Fruit fly (Drosophila melanogaster) whole organism: ENCODE data around the gene CG1951.

Experiments
- CG8478 ChIP-seq: fragments of >200 bp; optimal IDR thresholded peaks from 2 replicates; lab custom pipeline; 2018; ENCODE audit warnings: inconsistent platforms
- Dll ChIP-seq: fragments of >200 bp; optimal IDR thresholded peaks from 2 replicates; lab custom pipeline; 2017
- EcR ChIP-seq, 2 experiments: fragments of >200 bp; optimal IDR thresholded peaks; 2 replicates each; lab custom pipeline; 2017; ENCODE audit warnings: missing biosample characterization in 2 of 2, missing genetic modification characterization in 2 of 2, missing genetic modification reagents in 2 of 2
- pan ChIP-seq: fragments of >200 bp; optimal IDR thresholded peaks from 2 replicates; lab custom pipeline; 2017
- psq ChIP-seq: fragments of >200 bp; optimal IDR thresholded peaks from 2 replicates; lab custom pipeline; 2017
- usp ChIP-seq: fragments of >200 bp; optimal IDR thresholded peaks from 2 replicates; lab custom pipeline; 2017; ENCODE audit warnings: missing biosample characterization, missing genetic modification characterization, mixed read lengths

CG1951 gene

DNA sequence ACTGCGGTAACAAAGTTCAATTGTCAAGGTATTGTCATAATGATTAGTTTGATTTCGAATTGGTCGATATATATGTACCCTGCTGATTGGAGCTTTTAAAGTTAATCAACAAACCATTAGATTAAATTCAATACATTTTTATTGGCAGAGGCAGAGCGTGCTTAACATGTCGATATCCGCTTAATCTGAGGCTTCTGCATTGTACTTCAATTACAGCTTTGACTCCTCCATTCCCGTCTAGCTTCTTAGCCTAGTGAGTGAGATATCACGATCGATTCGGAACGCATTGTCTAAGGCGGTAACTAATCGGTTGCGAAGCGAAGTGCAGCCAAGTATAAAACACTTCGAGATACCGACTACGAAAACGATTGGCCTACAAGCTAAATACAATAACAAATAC lies 5.5 kb downstream of the CG1951 start, which contains the start of gene Ssl2:
Gene Ssl2, minus strand, starts transcription at position 101 of the 400 bp plus-strand sequence.
- no peak for TF ChIP-seq EcR (GFP tag; optimal IDR thresholded peaks at IDR 0.05; lab: Kevin White, UChicago)
- TF ChIP-seq CG8478 (lab: Kevin White, UChicago): no peak
- no peak for TF ChIP-seq usp
- no peak for TF ChIP-seq pan (lab: Kevin White, UChicago)
- TF ChIP-seq Dll (lab: Kevin White, UChicago): no peak
- no peak for TF ChIP-seq psq (lab: Kevin White, UChicago)

DNA sequence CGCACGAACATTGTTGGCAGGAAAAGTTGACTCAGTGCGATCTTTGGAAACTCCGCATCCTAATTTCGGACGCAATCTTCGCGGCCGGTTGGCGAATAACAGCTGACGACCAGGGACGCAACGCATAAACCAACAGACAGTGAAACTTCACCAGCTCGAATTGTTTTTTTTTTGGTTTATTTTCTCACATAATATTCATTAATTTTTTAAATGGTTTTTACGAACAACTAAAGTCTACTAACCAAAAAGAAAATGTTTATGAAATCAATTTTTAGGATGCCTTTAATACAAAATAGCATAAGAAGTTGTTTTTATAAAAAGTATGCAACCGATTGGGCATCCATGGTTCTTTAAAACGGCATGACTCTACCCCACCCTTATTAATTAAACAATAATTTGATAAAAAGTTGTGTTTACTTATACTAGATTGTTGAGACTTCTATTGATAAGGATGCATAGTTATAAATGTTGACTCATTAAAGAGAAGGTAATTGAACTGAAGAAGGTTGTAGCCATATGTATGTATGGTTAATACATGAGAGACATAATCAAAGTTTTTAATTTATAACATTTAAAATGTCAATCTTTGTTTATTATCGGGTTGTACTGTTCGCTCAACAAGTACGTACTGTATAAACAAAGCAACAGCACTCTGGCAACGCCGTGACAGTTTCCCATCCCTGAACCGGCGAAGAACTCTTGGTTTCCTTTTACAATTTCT lies 7.0 kb downstream of the CG1951 start, which contains the start of the genes beta4GalNAcTB and Cpsf100:
Gene beta4GalNAcTB, minus strand, starts transcription at position 100 of the 721 bp plus-strand sequence.
Gene Cpsf100, plus strand, starts transcription at position 665 of the 721 bp plus-strand sequence.
- TF ChIP-seq usp (no peak), pan (lab: Kevin White, UChicago) (no peak), Dll (lab: Kevin White, UChicago) (no peak)

DNA sequence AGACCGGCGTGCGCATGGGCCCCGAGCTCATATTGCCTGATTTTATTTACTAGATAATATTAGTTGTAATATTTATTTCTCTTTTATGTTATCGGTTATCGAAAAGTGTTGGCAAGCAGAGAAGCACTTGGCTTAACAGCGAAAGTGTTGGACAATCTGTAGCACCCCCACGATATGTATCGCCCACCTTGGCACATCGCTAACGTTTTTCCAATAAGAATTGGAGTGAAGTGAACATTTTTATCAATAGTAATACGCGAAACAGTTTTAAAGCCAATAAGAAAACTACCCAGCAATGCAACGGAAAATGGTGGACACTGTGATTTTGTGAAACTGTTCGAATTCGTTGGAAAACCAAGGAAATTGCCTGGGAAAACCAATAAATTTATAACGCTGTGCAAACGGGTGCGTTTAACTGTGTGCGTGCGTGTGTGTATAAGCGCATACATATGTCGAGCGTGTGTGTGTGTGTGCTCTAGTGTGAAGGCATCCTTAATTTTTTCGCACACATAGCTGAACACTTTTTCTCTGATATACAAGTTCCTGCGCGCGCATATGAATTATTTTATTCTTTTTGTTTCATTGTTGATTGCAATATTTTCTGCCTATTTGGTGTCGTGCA lies 12.0 kb downstream of the CG1951 start, which contains the start of the genes Slu7 and Pkc98E:
Gene Slu7, minus strand, starts transcription at position 112 of the 622 bp plus-strand sequence.
Gene Pkc98E, plus strand, starts transcription at position 197 of the 622 bp plus-strand sequence.
- TF ChIP-seq Dll (lab: Kevin White, UChicago): no peak
- TF ChIP-seq usp: no peak
- TF ChIP-seq CG8478 (lab: Kevin White, UChicago): peak; percentile 46

DNA sequence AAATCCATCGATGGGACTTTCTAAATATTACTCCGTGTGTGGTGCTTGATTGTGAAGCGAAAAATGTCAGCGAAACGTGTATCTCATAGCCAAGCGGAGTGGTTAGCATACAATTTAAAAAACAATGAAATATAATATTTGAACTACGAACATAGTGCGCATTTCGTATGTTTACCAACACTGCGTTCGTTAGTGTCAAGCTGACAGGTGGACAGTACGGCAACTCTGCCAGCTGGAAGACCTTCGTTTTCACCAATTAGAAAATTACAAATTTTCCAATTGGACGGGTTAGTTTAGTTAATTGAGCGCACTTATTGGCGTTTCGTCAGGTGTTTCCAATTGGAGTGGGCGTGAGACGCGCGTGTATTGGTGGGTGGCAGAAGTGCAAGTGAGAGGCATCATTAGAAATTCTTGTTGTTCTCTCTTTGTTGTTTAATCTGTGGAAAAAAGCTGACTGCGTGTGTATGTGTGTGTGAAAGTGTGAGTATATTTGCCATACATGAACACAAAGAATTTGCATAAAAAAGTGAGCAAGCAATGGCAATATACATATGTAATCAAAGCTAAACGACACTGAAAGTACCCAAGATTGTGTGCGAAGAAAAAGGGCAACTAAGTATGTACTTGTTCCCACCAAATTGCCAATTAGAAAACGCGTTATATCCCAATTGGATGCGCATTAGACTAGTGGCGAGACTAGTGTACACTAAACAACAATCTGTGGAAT lies 12.8 kb downstream of the CG1951 start:
- TF ChIP-seq EcR (GFP tag; optimal IDR thresholded peaks at IDR 0.05; lab: Kevin White, UChicago) (no peak), usp (no peak)

DNA sequence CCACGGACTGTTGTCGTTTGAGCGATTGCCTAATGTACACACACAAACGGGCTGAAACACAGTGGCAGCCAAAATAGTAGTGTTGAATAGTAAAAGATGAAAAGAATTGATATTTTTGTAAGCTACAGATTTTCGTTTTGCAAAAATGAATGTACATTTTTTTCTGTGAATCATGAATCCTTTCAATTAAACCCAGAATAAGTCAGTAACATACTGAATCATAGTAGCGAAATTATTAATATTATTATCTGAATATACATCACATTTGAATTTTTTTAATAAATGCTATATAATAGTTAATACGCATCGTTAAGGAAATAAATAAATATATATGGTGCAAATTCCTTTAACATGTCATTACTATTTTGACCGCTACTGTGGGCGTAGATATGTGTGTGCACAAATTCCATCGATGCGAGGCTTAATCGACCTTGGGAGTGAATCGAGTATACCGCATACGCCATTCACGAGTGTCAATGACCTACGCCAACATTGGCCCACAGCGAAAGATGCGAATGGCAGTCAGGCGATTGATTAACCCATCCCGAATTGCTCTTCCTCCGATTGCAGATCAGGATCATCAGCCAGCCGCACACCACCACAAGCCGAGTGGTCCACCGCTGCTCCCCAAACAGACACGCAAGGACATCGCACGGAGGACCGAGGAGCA lies 13.6 kb downstream of the CG1951 start:
- no peak for TF ChIP-seq Dll (lab: Kevin White, UChicago)
- TF ChIP-seq psq (lab: Kevin White, UChicago): no peak
- TF ChIP-seq pan (lab: Kevin White, UChicago): no peak
- no peak for TF ChIP-seq CG8478 (lab: Kevin White, UChicago)
- no peak for TF ChIP-seq EcR (GFP tag; optimal IDR thresholded peaks at IDR 0.05; lab: Kevin White, UChicago)
- TF ChIP-seq usp: no peak

DNA sequence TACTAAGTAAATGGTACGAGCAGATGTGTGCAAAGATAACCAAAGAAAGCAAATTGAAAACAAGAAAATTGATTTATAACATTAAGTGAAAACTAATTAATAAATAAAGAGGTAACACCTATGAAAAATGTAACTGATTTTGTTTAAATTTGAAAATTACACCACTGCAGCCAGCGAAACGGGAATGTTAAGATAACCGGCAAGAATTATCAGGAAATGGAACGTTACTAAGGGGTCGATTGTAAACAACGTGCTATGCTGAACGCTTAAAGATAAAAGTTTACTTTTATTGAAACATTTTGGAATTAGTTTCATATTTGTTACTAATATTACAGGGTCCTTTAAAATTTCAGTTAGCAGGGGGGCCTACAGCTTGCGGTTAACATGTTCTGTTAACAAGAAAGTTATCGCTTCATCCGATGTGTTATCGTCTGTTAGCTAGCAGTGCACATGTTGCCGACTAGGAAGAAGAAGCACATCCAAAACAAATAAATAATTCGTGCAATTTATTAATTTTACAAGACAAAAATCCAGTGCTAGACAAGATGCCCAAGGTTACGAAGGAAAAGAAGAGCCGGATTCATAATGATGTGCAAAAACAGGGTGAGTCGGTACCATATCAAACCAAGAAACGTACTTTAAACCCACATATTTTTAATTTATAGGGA lies 22.2 kb downstream of the CG1951 start, which contains the start of gene CG11837:
Gene CG11837, plus strand, starts transcription at position 439 of the 668 bp plus-strand sequence.
- TF ChIP-seq psq (lab: Kevin White, UChicago) (no peak), Dll (lab: Kevin White, UChicago) (no peak), usp (no peak), EcR (GFP tag; optimal IDR thresholded peaks at IDR 0.05; lab: Kevin White, UChicago) (no peak), pan (lab: Kevin White, UChicago) (no peak), CG8478 (lab: Kevin White, UChicago) (no peak)

DNA sequence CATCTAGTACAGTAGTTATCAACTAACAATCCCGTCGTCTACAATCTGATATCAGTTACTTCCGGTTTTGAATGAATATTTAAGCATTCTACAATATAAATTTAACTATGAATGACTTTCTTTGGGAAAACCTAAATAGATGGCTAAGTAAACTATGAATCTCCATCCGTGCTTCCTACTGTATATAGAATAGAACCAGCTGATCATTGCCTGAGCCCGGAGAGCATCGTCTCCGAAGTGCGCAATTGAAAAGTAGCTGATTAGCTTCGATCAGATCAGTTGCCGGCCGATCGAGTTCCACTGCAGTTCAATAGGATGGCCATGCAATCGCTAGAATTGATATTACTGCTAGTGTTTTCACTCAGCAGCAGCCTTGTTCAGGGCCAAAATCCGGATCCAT lies 23.7 kb downstream of the CG1951 start, which contains the start of gene CG11841:
Gene CG11841, plus strand, starts transcription at position 301 of the 400 bp plus-strand sequence.
- TF ChIP-seq CG8478 (lab: Kevin White, UChicago) (no peak), EcR (GFP tag; optimal IDR thresholded peaks at IDR 0.05; lab: Kevin White, UChicago) (no peak), usp (no peak), pan (lab: Kevin White, UChicago) (no peak), psq (lab: Kevin White, UChicago) (no peak), Dll (lab: Kevin White, UChicago) (no peak)

DNA sequence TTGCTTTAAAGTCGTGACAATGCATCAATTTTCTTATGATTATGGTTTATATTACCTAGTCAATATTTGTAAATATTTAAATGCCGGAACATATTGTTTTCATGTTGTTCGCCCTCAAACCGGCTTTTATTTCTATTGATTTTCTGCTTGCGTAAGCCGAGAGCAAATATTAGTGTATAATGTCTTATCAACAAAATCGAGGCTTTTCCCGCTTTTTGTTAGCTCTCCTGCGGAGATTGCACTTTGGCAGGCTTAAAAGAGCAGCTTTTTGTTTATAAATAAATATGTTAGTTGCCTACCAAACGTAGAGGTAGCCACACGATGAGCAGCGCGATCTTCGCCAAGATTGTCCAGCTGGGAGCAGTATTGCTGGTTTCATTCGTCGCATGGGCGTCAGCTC lies 25.3 kb downstream of the CG1951 start, which contains the start of gene CG11842:
Gene CG11842, plus strand, starts transcription at position 301 of the 400 bp plus-strand sequence.
- TF ChIP-seq Dll (lab: Kevin White, UChicago) (no peak), EcR (GFP tag; optimal IDR thresholded peaks at IDR 0.05; lab: Kevin White, UChicago) (no peak), CG8478 (lab: Kevin White, UChicago) (no peak), pan (lab: Kevin White, UChicago) (no peak), usp (no peak), psq (lab: Kevin White, UChicago) (no peak)

DNA sequence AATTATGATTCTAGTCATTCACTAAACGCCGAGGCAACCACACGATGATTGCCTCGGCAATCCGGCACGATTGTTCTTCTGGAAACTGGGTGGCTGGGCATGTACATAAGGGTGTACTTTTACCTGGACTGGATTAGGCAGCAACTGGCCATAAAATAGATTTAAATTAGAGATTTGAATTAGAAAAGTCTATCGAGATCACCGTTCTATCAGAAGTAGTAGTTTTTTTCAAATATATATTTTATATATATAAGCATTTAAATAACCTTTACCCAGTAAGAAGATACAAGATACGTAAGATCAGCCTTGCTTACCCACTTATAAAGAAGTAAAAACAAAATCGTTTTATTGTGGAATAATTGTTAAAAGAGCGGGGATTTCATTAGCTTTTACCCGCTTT lies 27.0 kb downstream of the CG1951 start, which contains the start of gene CG11843:
Gene CG11843, plus strand, starts transcription at position 301 of the 400 bp plus-strand sequence.
- TF ChIP-seq usp (no peak), psq (lab: Kevin White, UChicago) (no peak), pan (lab: Kevin White, UChicago) (no peak), CG8478 (lab: Kevin White, UChicago) (no peak), EcR (GFP tag; optimal IDR thresholded peaks at IDR 0.05; lab: Kevin White, UChicago) (no peak), Dll (lab: Kevin White, UChicago) (no peak)

DNA sequence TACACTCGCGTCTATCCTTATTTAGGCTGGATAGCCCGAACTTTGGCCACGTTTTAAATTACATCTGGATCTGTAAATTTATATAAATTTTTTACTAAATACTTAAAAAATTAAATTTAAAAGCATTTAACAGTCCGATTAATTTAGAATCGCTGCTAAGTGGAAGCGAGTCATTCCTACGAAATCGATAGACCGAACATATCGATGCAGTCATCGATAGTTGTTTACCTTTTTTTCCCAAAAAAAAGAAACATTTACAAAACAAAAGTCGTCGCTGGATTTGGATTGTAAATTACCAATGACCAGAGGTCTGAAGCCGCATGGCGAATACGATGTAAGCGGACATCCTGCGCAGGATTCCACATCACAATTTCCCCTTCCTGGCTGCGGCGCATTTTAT lies 28.7 kb downstream of the CG1951 start, which contains the start of gene Sirt7:
Gene Sirt7, plus strand, starts transcription at position 218 of the 400 bp plus-strand sequence.
- TF ChIP-seq EcR (GFP tag; optimal IDR thresholded peaks at IDR 0.05; lab: Kevin White, UChicago) (no peak), usp (no peak), Dll (lab: Kevin White, UChicago) (no peak), pan (lab: Kevin White, UChicago) (no peak), CG8478 (lab: Kevin White, UChicago) (no peak), psq (lab: Kevin White, UChicago) (no peak)
